Worm (Caenorhabditis elegans) whole organism, L1 larva: ENCODE measurements around the gene K03A11.4.

Experiments
- egl-27 ChIP-seq, 2 experiments: fragments of 150-350 bp in 1 of 2; sonication (generic microtip); optimal IDR thresholded peaks; 3 replicates each; lab custom pipeline; 2017 to 2018; ENCODE audit warnings: missing biosample characterization in 2 of 2, missing genetic modification characterization in 2 of 2, missing genetic modification reagents in 2 of 2
- elt-3 ChIP-seq, 6 experiments: fragments of 150-350 bp in 1 of 6; sonication (generic microtip); optimal IDR thresholded peaks; 2 replicates each; lab custom pipeline; 2017 to 2018; ENCODE audit warnings: missing biosample characterization in 6 of 6, missing genetic modification characterization in 6 of 6, inconsistent platforms in 1 of 6
- tbx-2 ChIP-seq: sonication (generic microtip); optimal IDR thresholded peaks from 2 replicates; lab custom pipeline; 2016; ENCODE audit warnings: missing genetic modification characterization, missing compliant biosample characterization

DNA sequence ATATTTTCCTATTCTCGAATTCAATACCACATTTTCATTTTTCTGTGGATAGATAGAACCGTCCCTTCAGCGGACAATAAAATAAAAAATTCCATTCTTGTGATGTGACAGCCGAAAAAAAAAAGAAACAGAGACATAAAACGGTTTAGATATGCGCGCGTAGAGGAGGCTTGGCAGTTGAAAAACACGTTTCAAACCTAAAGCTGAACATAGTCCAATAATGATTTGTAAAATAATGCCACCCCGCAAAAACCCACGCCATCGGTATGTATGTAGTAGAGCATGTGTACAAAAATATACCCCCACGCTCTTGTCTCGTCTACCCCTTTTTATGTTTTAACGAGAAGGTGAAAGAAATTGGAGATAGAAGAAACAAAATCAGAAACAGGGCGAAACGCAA, 30.7 kb downstream of the K03A11.4 start:
- TF ChIP-seq egl-27 (tag; optimal IDR thresholded peaks at IDR 0.05; lab: Kevin White, UChicago) = no peak
- TF ChIP-seq tbx-2 (tag; lab: Kevin White, UChicago) = no peak
- no peak for TF ChIP-seq elt-3 (tag; optimal IDR thresholded peaks at IDR 0.05; lab: Kevin White, UChicago)
